Worm (Caenorhabditis elegans) whole organism, late embryonic: ENCODE results near the gene fbxb-3.

Experiments used
- C08G9.2 ChIP-seq: sonication (generic microtip); optimal IDR thresholded peaks from 2 replicates; lab custom pipeline; 2016; ENCODE audit warnings: mild to moderate bottlenecking, missing genetic modification characterization, moderate library complexity, missing compliant biosample characterization
- C38D4.7 ChIP-seq: fragments of 200-800 bp; sonication (Bioruptor generic); optimal IDR thresholded peaks from 2 replicates; lab custom pipeline; 2018; ENCODE audit warnings: mild to moderate bottlenecking, missing genetic modification characterization, moderate library complexity, missing compliant biosample characterization
- F13H6.1 ChIP-seq: sonication (generic microtip); optimal IDR thresholded peaks from 2 replicates; lab custom pipeline; 2016; ENCODE audit warnings: missing genetic modification characterization, missing compliant biosample characterization
- K09A11.1 ChIP-seq: sonication (generic microtip); optimal IDR thresholded peaks from 2 replicates; lab custom pipeline; 2017; ENCODE audit warnings: antibody characterized with exemption, mild to moderate bottlenecking, missing genetic modification characterization, missing compliant biosample characterization; ENCODE audit not compliant: insufficient read depth
- Y22D7AL.16 ChIP-seq: sonication (generic microtip); optimal IDR thresholded peaks from 2 replicates; lab custom pipeline; 2016; ENCODE audit warnings: missing genetic modification characterization, missing compliant biosample characterization
- ahr-1 ChIP-seq: sonication (generic microtip); optimal IDR thresholded peaks from 2 replicates; lab custom pipeline; 2016; ENCODE audit warnings: missing genetic modification characterization, missing compliant biosample characterization
- ceh-14 ChIP-seq: sonication (generic microtip); optimal IDR thresholded peaks from 2 replicates; lab custom pipeline; 2016; ENCODE audit warnings: missing genotype, missing genetic modification characterization, missing compliant biosample characterization
- ceh-2 ChIP-seq: sonication (generic microtip); optimal IDR thresholded peaks from 2 replicates; lab custom pipeline; 2016; ENCODE audit warnings: missing genotype, missing genetic modification characterization, missing compliant biosample characterization
- ceh-30 ChIP-seq: fragments of 150-350 bp; optimal IDR thresholded peaks from 2 replicates; lab custom pipeline; 2014; ENCODE audit warnings: missing biosample characterization, missing genetic modification characterization
- elt-4 ChIP-seq: sonication (generic microtip); optimal IDR thresholded peaks from 2 replicates; lab custom pipeline; 2016; ENCODE audit warnings: missing genetic modification characterization, missing compliant biosample characterization
- eyg-1 ChIP-seq: sonication (generic microtip); optimal IDR thresholded peaks from 2 replicates; lab custom pipeline; 2016; ENCODE audit warnings: missing genotype, missing genetic modification characterization, missing compliant biosample characterization
- fax-1 ChIP-seq: sonication (generic microtip); optimal IDR thresholded peaks from 2 replicates; lab custom pipeline; 2016; ENCODE audit warnings: missing genotype, missing genetic modification characterization, missing compliant biosample characterization
- fkh-10 ChIP-seq: fragments of 150-350 bp; optimal IDR thresholded peaks from 2 replicates; lab custom pipeline; 2014; ENCODE audit warnings: missing biosample characterization, missing genetic modification reagents, missing genetic modification characterization
- hlh-13 ChIP-seq: fragments of 200-800 bp; sonication (Bioruptor generic); optimal IDR thresholded peaks from 2 replicates; lab custom pipeline; 2018; ENCODE audit warnings: mild to moderate bottlenecking, missing genetic modification characterization, missing compliant biosample characterization
- hlh-30 ChIP-seq: sonication (generic microtip); optimal IDR thresholded peaks from 2 replicates; lab custom pipeline; 2017; ENCODE audit warnings: antibody characterized with exemption, missing genetic modification characterization, missing compliant biosample characterization; ENCODE audit not compliant: insufficient read depth
- lin-11 ChIP-seq: fragments of 200-800 bp; sonication (Bioruptor generic); optimal IDR thresholded peaks from 2 replicates; lab custom pipeline; 2018; ENCODE audit warnings: mild to moderate bottlenecking, missing genetic modification characterization, missing compliant biosample characterization
- madf-2 ChIP-seq: sonication (generic microtip); optimal IDR thresholded peaks from 2 replicates; lab custom pipeline; 2017; ENCODE audit warnings: missing genetic modification characterization, missing compliant biosample characterization
- nhr-232 ChIP-seq: sonication (generic microtip); optimal IDR thresholded peaks from 2 replicates; lab custom pipeline; 2016; ENCODE audit warnings: missing genetic modification characterization, missing compliant biosample characterization
- npax-4 ChIP-seq: sonication (generic microtip); optimal IDR thresholded peaks from 2 replicates; lab custom pipeline; 2016; ENCODE audit warnings: missing genetic modification characterization, missing compliant biosample characterization
- odd-2 ChIP-seq: sonication (generic microtip); optimal IDR thresholded peaks from 2 replicates; lab custom pipeline; 2017; ENCODE audit warnings: antibody characterized with exemption, mild to moderate bottlenecking, missing genetic modification characterization, missing compliant biosample characterization
- pat-9 ChIP-seq: fragments of 200-800 bp; sonication (Bioruptor generic); optimal IDR thresholded peaks from 2 replicates; lab custom pipeline; 2018; ENCODE audit warnings: mild to moderate bottlenecking, missing genetic modification characterization, moderate library complexity, missing compliant biosample characterization
- pax-1 ChIP-seq: fragments of 150-350 bp; optimal IDR thresholded peaks from 2 replicates; lab custom pipeline; 2014; ENCODE audit warnings: missing biosample characterization, missing genetic modification characterization
- pha-4 ChIP-seq: fragments of 150-350 bp; optimal IDR thresholded peaks from 2 replicates; lab custom pipeline; 2018; ENCODE audit warnings: missing biosample characterization, missing genetic modification reagents, missing genetic modification characterization
- pqm-1 ChIP-seq: sonication (generic microtip); optimal IDR thresholded peaks from 2 replicates; lab custom pipeline; 2016; ENCODE audit warnings: missing genetic modification characterization, missing compliant biosample characterization
- pros-1 ChIP-seq: fragments of 150-350 bp; optimal IDR thresholded peaks from 2 replicates; lab custom pipeline; 2014; ENCODE audit warnings: missing biosample characterization, missing genetic modification reagents, missing genetic modification characterization
- ref-2 ChIP-seq: sonication (generic microtip); optimal IDR thresholded peaks from 2 replicates; lab custom pipeline; 2016; ENCODE audit warnings: missing genetic modification characterization, missing compliant biosample characterization
- sdc-2 ChIP-seq: sonication (generic microtip); optimal IDR thresholded peaks from 2 replicates; lab custom pipeline; 2016; ENCODE audit warnings: missing genotype, missing genetic modification characterization, missing compliant biosample characterization
- sox-4 ChIP-seq: sonication (generic microtip); optimal IDR thresholded peaks from 2 replicates; lab custom pipeline; 2017; ENCODE audit warnings: mild to moderate bottlenecking, missing genetic modification characterization, inconsistent platforms, missing compliant biosample characterization
- tbx-7 ChIP-seq: sonication (generic microtip); optimal IDR thresholded peaks from 2 replicates; lab custom pipeline; 2016; ENCODE audit warnings: missing genotype, missing genetic modification characterization, missing compliant biosample characterization
- ttx-3 ChIP-seq: sonication (generic microtip); optimal IDR thresholded peaks from 2 replicates; lab custom pipeline; 2016; ENCODE audit warnings: missing genetic modification reagents, missing genetic modification characterization, missing compliant biosample characterization
- unc-42 ChIP-seq: sonication (generic microtip); optimal IDR thresholded peaks from 2 replicates; lab custom pipeline; 2016; ENCODE audit warnings: missing genotype, missing genetic modification characterization, missing compliant biosample characterization
- unc-55 ChIP-seq: sonication (generic microtip); optimal IDR thresholded peaks from 2 replicates; lab custom pipeline; 2017; ENCODE audit warnings: missing biosample characterization, missing genetic modification reagents, missing genetic modification characterization
- zip-5 ChIP-seq: sonication (generic microtip); optimal IDR thresholded peaks from 2 replicates; lab custom pipeline; 2016; ENCODE audit warnings: missing genetic modification characterization, missing compliant biosample characterization

fbxb-3 gene

DNA sequence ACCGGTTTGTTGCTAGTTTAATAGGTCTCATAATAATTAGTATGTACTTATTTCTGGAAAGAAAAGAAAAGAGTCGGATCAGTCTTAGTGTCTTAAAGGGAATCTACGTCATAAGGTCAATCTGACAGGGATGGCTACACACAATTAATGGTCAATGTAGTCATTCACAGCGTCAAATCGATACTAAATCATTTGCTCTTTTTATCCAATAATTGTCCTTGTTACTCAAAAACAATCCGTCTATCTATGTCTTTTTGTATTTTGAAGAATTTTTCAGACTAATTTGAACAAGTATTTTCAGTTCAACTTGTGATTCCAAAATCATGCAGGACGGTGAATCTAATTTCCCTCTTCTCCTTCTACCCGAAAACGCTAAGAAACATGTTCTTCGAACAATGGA is at the start of gene fbxb-3:
Gene fbxb-3, plus strand, starts transcription at position 301 of the 400 bp plus-strand sequence.
- TF ChIP-seq lin-11 (tag; lab: Kevin White, UChicago) = no peak
- no peak for TF ChIP-seq hlh-13
- no peak for TF ChIP-seq unc-42 (tag; lab: Kevin White, UChicago)

DNA sequence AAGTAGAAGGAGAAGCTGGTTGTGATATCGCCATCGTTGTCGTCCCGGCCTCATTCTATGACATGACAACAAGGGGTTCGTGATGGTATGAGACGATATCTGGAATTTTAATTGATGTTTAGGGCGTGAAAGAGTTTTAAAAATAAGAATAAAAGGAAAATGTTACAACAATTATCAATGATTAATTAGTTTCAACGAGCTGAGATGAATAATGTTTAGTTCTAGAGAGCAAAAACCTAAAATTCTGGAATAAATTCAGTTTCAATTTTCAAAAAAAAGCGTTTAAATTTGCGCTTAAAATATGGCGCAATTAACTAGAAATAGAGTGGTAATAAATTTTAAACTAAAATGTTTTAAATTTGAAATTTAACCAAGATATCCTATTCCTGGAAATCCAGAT is 46.3 kb upstream of the fbxb-3 start, which contains the start of gene H01G02.3:
Gene H01G02.3, minus strand, starts transcription at position 101 of the 400 bp plus-strand sequence.
- no peak for TF ChIP-seq ttx-3 (tag; lab: Kevin White, UChicago)
- TF ChIP-seq pros-1 = no peak
- no peak for TF ChIP-seq ahr-1
- no peak for TF ChIP-seq ceh-30 (tag; lab: Kevin White, UChicago)
- no peak for TF ChIP-seq C38D4.7 (GFP tag; lab: Kevin White, UChicago)
- no peak for TF ChIP-seq npax-4 (tag; lab: Kevin White, UChicago)
- TF ChIP-seq eyg-1 (tag; lab: Kevin White, UChicago) = no peak
- TF ChIP-seq unc-42 (tag; lab: Kevin White, UChicago) = no peak
- no peak for TF ChIP-seq elt-4
- TF ChIP-seq sox-4 (tag; lab: Kevin White, UChicago) = no peak
- TF ChIP-seq pqm-1 = no peak
- TF ChIP-seq pax-1 = no peak
- TF ChIP-seq odd-2 (tag; lab: Kevin White, UChicago) = no peak
- TF ChIP-seq sdc-2 (tag; lab: Kevin White, UChicago) = no peak
- no peak for TF ChIP-seq ceh-14 (tag; lab: Kevin White, UChicago)
- TF ChIP-seq nhr-232 (tag; lab: Kevin White, UChicago) = no peak
- TF ChIP-seq madf-2 (tag; lab: Kevin White, UChicago) = no peak
- TF ChIP-seq Y22D7AL.16 (tag; lab: Kevin White, UChicago) = no peak
- no peak for TF ChIP-seq ref-2

ce11 chrIV:11793170-11793569 is 45.6 kb upstream of the fbxb-3 start:
- TF ChIP-seq hlh-30 (no peak), odd-2 (tag; lab: Kevin White, UChicago) (no peak)

ce11 chrIV:11795964-11796363 is 42.8 kb upstream of the fbxb-3 start:
- TF ChIP-seq F13H6.1 (no peak), npax-4 (tag; lab: Kevin White, UChicago) (no peak), C08G9.2 (tag; lab: Kevin White, UChicago) (no peak), unc-42 (tag; lab: Kevin White, UChicago) (peak; percentile 22), fax-1 (tag; lab: Kevin White, UChicago) (no peak), K09A11.1 (no peak), hlh-13 (no peak), fkh-10 (GFP tag; lab: Kevin White, UChicago) (no peak), pat-9 (tag; lab: Kevin White, UChicago) (no peak)

DNA sequence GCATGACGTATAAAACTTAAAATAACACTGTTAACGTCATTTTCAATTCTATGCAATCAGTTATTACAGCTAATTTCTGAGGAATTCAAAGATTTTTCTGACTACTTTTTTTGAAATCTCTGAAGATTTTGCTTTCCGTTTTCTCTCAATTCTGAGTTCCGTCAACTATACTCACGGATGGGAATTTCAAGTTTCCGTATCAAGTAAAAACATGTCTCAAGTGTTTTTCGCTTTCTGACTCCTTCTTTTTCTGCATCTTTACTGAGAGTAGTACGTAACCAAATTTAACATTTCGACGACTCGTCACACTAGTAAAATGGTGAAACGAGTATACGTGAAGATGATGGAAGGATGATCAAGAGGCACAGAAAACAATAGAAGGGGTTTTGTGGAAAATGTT is 41.9 kb upstream of the fbxb-3 start:
- TF ChIP-seq unc-42 (tag; lab: Kevin White, UChicago) (peak; percentile 18), ceh-2 (tag; lab: Kevin White, UChicago) (no peak)

ce11 chrIV:11799240-11799639 is 39.5 kb upstream of the fbxb-3 start:
- TF ChIP-seq pha-4 = no peak
- TF ChIP-seq unc-55 = peak; percentile 33
- no peak for TF ChIP-seq unc-42 (tag; lab: Kevin White, UChicago)
- TF ChIP-seq tbx-7 (tag; lab: Kevin White, UChicago) = no peak
- TF ChIP-seq ahr-1 = no peak
- no peak for TF ChIP-seq zip-5
- TF ChIP-seq nhr-232 (tag; lab: Kevin White, UChicago) = no peak
- no peak for TF ChIP-seq npax-4 (tag; lab: Kevin White, UChicago)
